Fruit fly (Drosophila melanogaster): ENCODE data around the gene CG14384.

CG14384 gene

dm6 chr3R:12985828-12986530, 18.5 kb upstream of the CG14384 start, which contains the start of gene CG31342 (continued):
- TF ChIP-seq CG17912 (GFP tag; optimal IDR thresholded peaks at IDR 0.05) (no peak), luna (GFP tag; optimal IDR thresholded peaks at IDR 0.05) (no peak), Lpt (GFP tag; optimal IDR thresholded peaks at IDR 0.05) (no peak), CG12769 (tag; optimal IDR thresholded peaks at IDR 0.05) (no peak), CG17186 (GFP tag; optimal IDR thresholded peaks at IDR 0.05) (no peak), CG9215 (GFP tag; IDR thresholded peaks at IDR 0.05) (no peak), CG11398 (GFP tag; optimal IDR thresholded peaks at IDR 0.05) (no peak), gce (GFP tag; IDR thresholded peaks at IDR 0.05) (no peak), ATbp (GFP tag; optimal IDR thresholded peaks at IDR 0.05) (no peak), MTF-1 (GFP tag; optimal IDR thresholded peaks at IDR 0.05; ENCODE audit: borderline replicate concordance) (no peak), H2.0 (GFP tag; IDR thresholded peaks at IDR 0.05) (no peak), D19A (tag; optimal IDR thresholded peaks at IDR 0.05) (no peak), CG4328 (GFP tag; optimal IDR thresholded peaks at IDR 0.05) (peak; percentile 6), Hsf (GFP tag; optimal IDR thresholded peaks at IDR 0.05) (no peak), CG4424 (GFP tag; optimal IDR thresholded peaks at IDR 0.05) (no peak), Asciz (GFP tag; optimal IDR thresholded peaks at IDR 0.05) (no peak), unpg (GFP tag; optimal IDR thresholded peaks at IDR 0.05) (no peak), Deaf1 (tag; optimal IDR thresholded peaks at IDR 0.05) (no peak), ERR (GFP tag; optimal IDR thresholded peaks at IDR 0.05) (no peak), fd3F (GFP tag; optimal IDR thresholded peaks at IDR 0.05) (peak; percentile 41), jigr1 (GFP tag; IDR thresholded peaks at IDR 0.05) (no peak), maf-S (GFP tag; optimal IDR thresholded peaks at IDR 0.05) (no peak), Myb (GFP tag; optimal IDR thresholded peaks at IDR 0.05) (no peak), schlank (tag; optimal IDR thresholded peaks at IDR 0.05) (no peak), CG1024 (GFP tag; IDR thresholded peaks at IDR 0.05) (peak; percentile 48), danr (GFP tag; IDR thresholded peaks at IDR 0.05) (no peak), ci (GFP tag; IDR thresholded peaks at IDR 0.05) (peak; percentile 25; the same call in 1 of the 3 replicates), CG7372 (GFP tag; IDR thresholded peaks at IDR 0.05) (no peak), CG32532 (GFP tag; IDR thresholded peaks at IDR 0.05) (peak; percentile 48; the same call in 1 of the 2 replicates), zfh2 (GFP tag; optimal IDR thresholded peaks at IDR 0.05) (peak; percentile 1), wek (GFP tag; optimal IDR thresholded peaks at IDR 0.05) (peak; percentile 98), Dfd (GFP tag; optimal IDR thresholded peaks at IDR 0.05) (no peak), pros (GFP tag; optimal IDR thresholded peaks at IDR 0.05) (no peak), CG18764 (GFP tag; optimal IDR thresholded peaks at IDR 0.05) (no peak), croc (GFP tag; conservative IDR thresholded peaks at IDR 0.05) (no peak), Mad (GFP tag; optimal IDR thresholded peaks at IDR 0.05) (no peak), tna (GFP tag; IDR thresholded peaks at IDR 0.05; ENCODE audit: partially characterized antibody) (peak; percentile 29; the same call in 1 of the 2 replicates), Opbp (GFP tag; IDR thresholded peaks at IDR 0.05; ENCODE audit: partially characterized antibody) (peak; percentile 58; the same call in 2 of the 3 replicates), CG4854 (GFP tag; optimal IDR thresholded peaks at IDR 0.05) (no peak), nmo (GFP tag; optimal IDR thresholded peaks at IDR 0.05) (peak; percentile 68), CG10267 (tag; optimal IDR thresholded peaks at IDR 0.05) (peak; percentile 64), peb (GFP tag; IDR thresholded peaks at IDR 0.05) (no peak), CG3163 (GFP tag; optimal IDR thresholded peaks at IDR 0.05) (no peak), tup (GFP tag; optimal IDR thresholded peaks at IDR 0.05) (no peak), pb (GFP tag; optimal IDR thresholded peaks at IDR 0.05) (no peak), CG5953 (GFP tag; IDR thresholded peaks at IDR 0.05) (no peak), Scr (GFP tag; IDR thresholded peaks at IDR 0.05; ENCODE audit: partially characterized antibody) (peak; percentile 73), Awh (GFP tag; IDR thresholded peaks at IDR 0.05) (no peak), CG13424 (tag; optimal IDR thresholded peaks at IDR 0.05) (peak; percentile 69), cas (GFP tag; IDR thresholded peaks at IDR 0.05) (no peak)

All from whole organism, embryonic.